Worm (Caenorhabditis elegans) whole organism, mixed stage, embryonic: ENCODE data around the gene trmt-10C.2.

Experiments used
- ceh-43 ChIP-seq: fragments of 200-800 bp; sonication (Bioruptor generic); optimal IDR thresholded peaks from 2 replicates; lab custom pipeline; 2018; ENCODE audit warnings: mild to moderate bottlenecking, missing genetic modification characterization, moderate library complexity, missing compliant biosample characterization
- ham-2 ChIP-seq: fragments of 200-800 bp; sonication (Bioruptor generic); optimal IDR thresholded peaks from 2 replicates; lab custom pipeline; 2018; ENCODE audit warnings: mild to moderate bottlenecking, missing genetic modification characterization, missing compliant biosample characterization
- lin-13 ChIP-seq: fragments of 150-350 bp; optimal IDR thresholded peaks from 2 replicates; lab custom pipeline; 2014; ENCODE audit warnings: missing biosample characterization, missing genetic modification characterization
- unc-62 ChIP-seq: fragments of 150-350 bp; optimal IDR thresholded peaks from 2 replicates; lab custom pipeline; 2014; ENCODE audit warnings: missing biosample characterization, missing genetic modification reagents, missing genetic modification characterization

DNA sequence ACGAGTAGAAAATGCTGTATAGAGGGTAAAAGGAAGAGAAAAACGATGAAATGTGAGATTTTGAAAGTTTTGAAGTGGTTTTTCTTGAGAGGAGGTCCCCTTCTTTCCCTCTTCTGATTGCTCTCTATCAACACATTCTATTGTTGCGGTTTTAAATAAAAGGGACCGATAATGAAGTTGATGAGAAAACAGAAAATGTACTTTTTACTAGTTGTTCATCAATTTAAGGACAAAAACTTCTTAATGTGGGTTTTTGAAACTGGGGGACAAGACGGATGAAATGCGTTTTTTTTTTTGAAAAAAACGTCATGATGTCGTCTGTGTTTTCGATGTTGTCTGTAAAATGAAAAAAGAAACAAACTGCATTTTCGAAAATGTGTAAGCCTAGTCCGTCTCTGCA, 29.3 kb upstream of the trmt-10C.2 start:
- no peak for TF ChIP-seq lin-13 (tag; lab: Kevin White, UChicago)
- TF ChIP-seq unc-62 (GFP tag; lab: Kevin White, UChicago), result no peak
- no peak for TF ChIP-seq ham-2 (GFP tag; lab: Kevin White, UChicago)
- TF ChIP-seq ceh-43 (GFP tag; lab: Kevin White, UChicago), result no peak
